Fruit fly (Drosophila melanogaster) whole organism, pupa: ENCODE data around the gene CG4872.

ENCODE experiments used
- CG12605 ChIP-seq: fragments of 200-800 bp; sonication (Bioruptor generic); IDR thresholded peaks from 2 replicates; pipeline ENCODE4 v1.3.6; 2022; ENCODE audit warnings: missing biosample characterization, missing genetic modification characterization
- CG13204 ChIP-seq: fragments of 200-800 bp; sonication (Bioruptor generic); optimal IDR thresholded peaks from 2 replicates; lab custom pipeline; 2018; ENCODE audit warnings: missing biosample characterization, mild to moderate bottlenecking, missing genetic modification characterization, moderate library complexity
- CG34367 ChIP-seq: fragments of 200-800 bp; sonication (Bioruptor generic); optimal IDR thresholded peaks from 2 replicates; lab custom pipeline; 2018; ENCODE audit warnings: missing biosample characterization, mild to moderate bottlenecking, missing genetic modification characterization
- CG4496 ChIP-seq: fragments of 200-800 bp; sonication (Bioruptor generic); IDR thresholded peaks from 3 replicates; pipeline ENCODE4 v1.3.6; 2022; ENCODE audit warnings: missing biosample characterization, missing genetic modification characterization
- CG8301 ChIP-seq: fragments of 200-800 bp; sonication (Bioruptor generic); optimal IDR thresholded peaks from 2 replicates; lab custom pipeline; 2018; ENCODE audit warnings: missing biosample characterization, mild to moderate bottlenecking, missing genetic modification characterization
- Pif1B ChIP-seq: fragments of 200-800 bp; sonication (Bioruptor generic); optimal IDR thresholded peaks from 3 replicates; lab custom pipeline; 2016; ENCODE audit warnings: missing biosample characterization, missing genetic modification characterization
- fd96Ca ChIP-seq: fragments of 200-800 bp; sonication (Bioruptor generic); IDR thresholded peaks from 3 replicates; pipeline ENCODE4 v1.3.6; 2022; ENCODE audit warnings: missing biosample characterization, missing genetic modification characterization
- gl ChIP-seq: fragments of 200-800 bp; sonication (Bioruptor generic); optimal IDR thresholded peaks from 2 replicates; lab custom pipeline; 2018; ENCODE audit warnings: missing biosample characterization, mild to moderate bottlenecking, missing genetic modification characterization
- rn ChIP-seq: fragments of 200-800 bp; sonication (Bioruptor generic); IDR thresholded peaks from 2 replicates; pipeline ENCODE4 v1.3.6; 2022; ENCODE audit warnings: missing biosample characterization, missing genetic modification characterization

dm6 chrX:16886551-16886950, 5.4 kb downstream of the CG4872 start, which contains the start of the genes DENR and CG4880:
- TF ChIP-seq CG13204 (no peak), gl (tag; lab: Kevin White, UChicago) (no peak), CG34367 (tag; lab: Kevin White, UChicago) (no peak), CG8301 (tag; lab: Kevin White, UChicago) (no peak), rn (GFP tag; lab: Robert Waterston, UW) (no peak), CG4496 (no peak), CG12605 (GFP tag; lab: Robert Waterston, UW) (no peak), Pif1B (GFP tag; lab: Kevin White, UChicago) (no peak), fd96Ca (GFP tag; lab: Robert Waterston, UW) (no peak)
